Fruit fly (Drosophila melanogaster): ENCODE measurements around the gene Hsc70-1.

- TF ChIP-seq CG4496 (GFP tag; IDR thresholded peaks at IDR 0.05): peak; percentile 58; the same call in 1 of the 3 replicates
- TF ChIP-seq Snoo (tag; optimal IDR thresholded peaks at IDR 0.05): no peak
- peak; percentile 12; the same call in 1 of the 2 replicates for TF ChIP-seq CG32121 (GFP tag; IDR thresholded peaks at IDR 0.05)
- TF ChIP-seq CG8301 (tag; optimal IDR thresholded peaks at IDR 0.05): no peak
- peak; percentile 68 for TF ChIP-seq Pif1B (GFP tag; optimal IDR thresholded peaks at IDR 0.05)
- TF ChIP-seq CG9948 (tag; optimal IDR thresholded peaks at IDR 0.05): no peak
- no peak for TF ChIP-seq CG34367 (tag; optimal IDR thresholded peaks at IDR 0.05)
- TF ChIP-seq EcR (GFP tag; optimal IDR thresholded peaks at IDR 0.05): no peak
- no peak for TF ChIP-seq D1 (tag; optimal IDR thresholded peaks at IDR 0.05)
Observed at dm6 chr3L:13925117-13925726, 48.6 kb upstream of the Hsc70-1 start, which contains the start of gene Rgl.

Data from whole organism, pupa.